Fruit fly (Drosophila melanogaster): Measurements from ENCODE around the gene meigo.

Gene meigo

dm6 chr3R:21107907-21108591, 30.0 kb upstream of the meigo start, which contains the start of the genes Sec15 and rtet:
Gene Sec15, minus strand, starts transcription at chr3R:21107972.
Gene rtet, plus strand, starts transcription at chr3R:21108446.
- peak; percentile 95 for TF ChIP-seq bab1 (GFP tag; optimal IDR thresholded peaks at IDR 0.05)
- no peak for TF ChIP-seq ovo (GFP tag; optimal IDR thresholded peaks at IDR 0.05)
- peak; percentile 48 for TF ChIP-seq pad (GFP tag; optimal IDR thresholded peaks at IDR 0.05)
- TF ChIP-seq CG12768 (GFP tag; optimal IDR thresholded peaks at IDR 0.05) = peak; percentile 51
- TF ChIP-seq CG7045 (GFP tag; optimal IDR thresholded peaks at IDR 0.05) = peak; percentile 64
- peak; percentile 36 for TF ChIP-seq Clk (GFP tag; optimal IDR thresholded peaks at IDR 0.05)
- no peak for TF ChIP-seq Crg-1 (GFP tag; optimal IDR thresholded peaks at IDR 0.05)
- TF ChIP-seq Mnt (GFP tag; optimal IDR thresholded peaks at IDR 0.05) = peak; percentile 15
- no peak for TF ChIP-seq toe (GFP tag; optimal IDR thresholded peaks at IDR 0.05)
- TF ChIP-seq CG7101 (tag; optimal IDR thresholded peaks at IDR 0.05) = peak; percentile 37
- peak; percentile 29 for TF ChIP-seq cic (GFP tag; optimal IDR thresholded peaks at IDR 0.05)
- TF ChIP-seq CG1620 (GFP tag; optimal IDR thresholded peaks at IDR 0.05) = peak; percentile 61
- no peak for TF ChIP-seq kay (GFP tag; ENCODE audit: borderline replicate concordance)
- TF ChIP-seq CG33017 (tag; optimal IDR thresholded peaks at IDR 0.05) = peak; percentile 21
- peak; percentile 54 for TF ChIP-seq tj (GFP tag; optimal IDR thresholded peaks at IDR 0.05)
- no peak for TF ChIP-seq cnc (optimal IDR thresholded peaks at IDR 0.05)
- peak; percentile 81 for TF ChIP-seq CG11617 (GFP tag; optimal IDR thresholded peaks at IDR 0.05)
- no peak for TF ChIP-seq CG5204 (GFP tag; optimal IDR thresholded peaks at IDR 0.05)
- no peak for TF ChIP-seq Hr96 (GFP tag; optimal IDR thresholded peaks at IDR 0.05)
- TF ChIP-seq CG14711 (tag; optimal IDR thresholded peaks at IDR 0.05) = peak; percentile 40

dm6 chr3R:21109712-21110111, 28.4 kb upstream of the meigo start:
- TF ChIP-seq CG12768 (GFP tag; optimal IDR thresholded peaks at IDR 0.05) (no peak), bab1 (GFP tag; optimal IDR thresholded peaks at IDR 0.05) (no peak), CG14711 (tag; optimal IDR thresholded peaks at IDR 0.05) (no peak), CG33017 (tag; optimal IDR thresholded peaks at IDR 0.05) (no peak), tj (GFP tag; optimal IDR thresholded peaks at IDR 0.05) (no peak), toe (GFP tag; optimal IDR thresholded peaks at IDR 0.05) (no peak), kay (GFP tag; ENCODE audit: borderline replicate concordance) (no peak), Clk (GFP tag; optimal IDR thresholded peaks at IDR 0.05) (no peak), Hr96 (GFP tag; optimal IDR thresholded peaks at IDR 0.05) (no peak), CG7045 (GFP tag; optimal IDR thresholded peaks at IDR 0.05) (no peak), Mnt (GFP tag; optimal IDR thresholded peaks at IDR 0.05) (no peak), cic (GFP tag; optimal IDR thresholded peaks at IDR 0.05) (no peak), pad (GFP tag; optimal IDR thresholded peaks at IDR 0.05) (no peak), CG7101 (tag; optimal IDR thresholded peaks at IDR 0.05) (no peak), CG1620 (GFP tag; optimal IDR thresholded peaks at IDR 0.05) (no peak), Crg-1 (GFP tag; optimal IDR thresholded peaks at IDR 0.05) (no peak)

dm6 chr3R:21111046-21111480, 27.0 kb upstream of the meigo start, which contains the start of gene Rab11:
Gene Rab11, plus strand, starts transcription at chr3R:21111408.
- TF ChIP-seq CG7045 (GFP tag; optimal IDR thresholded peaks at IDR 0.05) (peak; percentile 39), CG14711 (tag; optimal IDR thresholded peaks at IDR 0.05) (peak; percentile 39), Clk (GFP tag; optimal IDR thresholded peaks at IDR 0.05) (peak; percentile 3), CG11617 (GFP tag; optimal IDR thresholded peaks at IDR 0.05) (peak; percentile 78), CG5204 (GFP tag; optimal IDR thresholded peaks at IDR 0.05) (no peak), CG33017 (tag; optimal IDR thresholded peaks at IDR 0.05) (peak; percentile 7), tj (GFP tag; optimal IDR thresholded peaks at IDR 0.05) (peak; percentile 30), pad (GFP tag; optimal IDR thresholded peaks at IDR 0.05) (peak; percentile 26), Crg-1 (GFP tag; optimal IDR thresholded peaks at IDR 0.05) (peak; percentile 54), CG1620 (GFP tag; optimal IDR thresholded peaks at IDR 0.05) (peak; percentile 60), CG12768 (GFP tag; optimal IDR thresholded peaks at IDR 0.05) (no peak), Hr96 (GFP tag; optimal IDR thresholded peaks at IDR 0.05) (no peak), CG7101 (tag; optimal IDR thresholded peaks at IDR 0.05) (peak; percentile 52), bab1 (GFP tag; optimal IDR thresholded peaks at IDR 0.05) (peak; percentile 75), Mnt (GFP tag; optimal IDR thresholded peaks at IDR 0.05) (peak; percentile 62), toe (GFP tag; optimal IDR thresholded peaks at IDR 0.05) (no peak), ovo (GFP tag; optimal IDR thresholded peaks at IDR 0.05) (peak; percentile 33)

dm6 chr3R:21111964-21112740, 25.9 kb upstream of the meigo start:
- TF ChIP-seq tj (GFP tag; optimal IDR thresholded peaks at IDR 0.05) (peak; percentile 8), bab1 (GFP tag; optimal IDR thresholded peaks at IDR 0.05) (no peak), cic (GFP tag; optimal IDR thresholded peaks at IDR 0.05) (peak; percentile 62), Mnt (GFP tag; optimal IDR thresholded peaks at IDR 0.05) (peak; percentile 17), ovo (GFP tag; optimal IDR thresholded peaks at IDR 0.05) (peak; percentile 21), Clk (GFP tag; optimal IDR thresholded peaks at IDR 0.05) (no peak), CG12768 (GFP tag; optimal IDR thresholded peaks at IDR 0.05) (peak; percentile 64), CG7101 (tag; optimal IDR thresholded peaks at IDR 0.05) (no peak), pad (GFP tag; optimal IDR thresholded peaks at IDR 0.05) (peak; percentile 91)

dm6 chr3R:21112742-21113465, 25.2 kb upstream of the meigo start:
- no peak for TF ChIP-seq pad (GFP tag; optimal IDR thresholded peaks at IDR 0.05)
- no peak for TF ChIP-seq kay (GFP tag; ENCODE audit: borderline replicate concordance)
- TF ChIP-seq CG14711 (tag; optimal IDR thresholded peaks at IDR 0.05) = peak; percentile 75
- peak; percentile 81 for TF ChIP-seq ovo (GFP tag; optimal IDR thresholded peaks at IDR 0.05)
- peak; percentile 76 for TF ChIP-seq CG11617 (GFP tag; optimal IDR thresholded peaks at IDR 0.05)
- no peak for TF ChIP-seq toe (GFP tag; optimal IDR thresholded peaks at IDR 0.05)
- TF ChIP-seq tj (GFP tag; optimal IDR thresholded peaks at IDR 0.05) = peak; percentile 40
- TF ChIP-seq CG7101 (tag; optimal IDR thresholded peaks at IDR 0.05) = peak; percentile 77
- peak; percentile 86 for TF ChIP-seq CG33017 (tag; optimal IDR thresholded peaks at IDR 0.05)
- peak; percentile 57 for TF ChIP-seq CG12768 (GFP tag; optimal IDR thresholded peaks at IDR 0.05)
- TF ChIP-seq cic (GFP tag; optimal IDR thresholded peaks at IDR 0.05) = peak; percentile 9
- TF ChIP-seq Mnt (GFP tag; optimal IDR thresholded peaks at IDR 0.05) = peak; percentile 43
- no peak for TF ChIP-seq cnc (optimal IDR thresholded peaks at IDR 0.05)
- TF ChIP-seq CG5204 (GFP tag; optimal IDR thresholded peaks at IDR 0.05) = no peak
- TF ChIP-seq CG7045 (GFP tag; optimal IDR thresholded peaks at IDR 0.05) = peak; percentile 7
- TF ChIP-seq Crg-1 (GFP tag; optimal IDR thresholded peaks at IDR 0.05) = peak; percentile 48
- TF ChIP-seq bab1 (GFP tag; optimal IDR thresholded peaks at IDR 0.05) = peak; percentile 81
- TF ChIP-seq Hr96 (GFP tag; optimal IDR thresholded peaks at IDR 0.05) = no peak
- TF ChIP-seq Clk (GFP tag; optimal IDR thresholded peaks at IDR 0.05) = no peak
- peak; percentile 58 for TF ChIP-seq CG1620 (GFP tag; optimal IDR thresholded peaks at IDR 0.05)
